Worm (Caenorhabditis elegans) whole organism, mixed stage, embryonic: Measurements from ENCODE around the gene feh-1.

ENCODE experiments used
- M03D4.4 ChIP-seq: sonication (generic microtip); optimal IDR thresholded peaks from 2 replicates; lab custom pipeline; 2017; ENCODE audit warnings: mild to moderate bottlenecking, missing genetic modification characterization, missing compliant biosample characterization
- bed-3 ChIP-seq: fragments of 200-800 bp; sonication (Bioruptor generic); optimal IDR thresholded peaks from 3 replicates; lab custom pipeline; 2018; ENCODE audit warnings: mild to moderate bottlenecking, missing genetic modification characterization, moderate library complexity, missing compliant biosample characterization
- blmp-1 ChIP-seq: fragments of 150-350 bp; optimal IDR thresholded peaks from 2 replicates; lab custom pipeline; 2014; ENCODE audit warnings: missing biosample characterization, missing genetic modification characterization
- ceh-39 ChIP-seq: fragments of 150-350 bp; optimal IDR thresholded peaks from 2 replicates; lab custom pipeline; 2014; ENCODE audit warnings: missing biosample characterization, missing genetic modification characterization
- ceh-43 ChIP-seq: fragments of 200-800 bp; sonication (Bioruptor generic); optimal IDR thresholded peaks from 2 replicates; lab custom pipeline; 2018; ENCODE audit warnings: mild to moderate bottlenecking, missing genetic modification characterization, moderate library complexity, missing compliant biosample characterization
- ceh-83 ChIP-seq: fragments of 200-800 bp; sonication (Bioruptor generic); optimal IDR thresholded peaks from 2 replicates; lab custom pipeline; 2018; ENCODE audit warnings: mild to moderate bottlenecking, missing genetic modification characterization, missing compliant biosample characterization
- ces-1 ChIP-seq: fragments of 150-350 bp; optimal IDR thresholded peaks from 2 replicates; lab custom pipeline; 2014; ENCODE audit warnings: missing biosample characterization, missing genetic modification reagents, missing genetic modification characterization
- cnd-1 ChIP-seq: fragments of 200-800 bp; sonication (Bioruptor generic); optimal IDR thresholded peaks from 2 replicates; lab custom pipeline; 2018; ENCODE audit warnings: mild to moderate bottlenecking, missing genetic modification characterization, missing compliant biosample characterization
- drap-1 ChIP-seq: fragments of 200-800 bp; sonication (Bioruptor generic); optimal IDR thresholded peaks from 3 replicates; lab custom pipeline; 2018; ENCODE audit warnings: mild to moderate bottlenecking, missing genetic modification characterization, missing compliant biosample characterization
- elt-1 ChIP-seq: sonication (generic microtip); optimal IDR thresholded peaks from 2 replicates; lab custom pipeline; 2017; ENCODE audit warnings: missing genetic modification characterization, mild to moderate bottlenecking, missing compliant biosample characterization, antibody characterized with exemption, moderate library complexity, borderline replicate concordance; ENCODE audit not compliant: insufficient read depth
- elt-3 ChIP-seq: fragments of 150-350 bp; optimal IDR thresholded peaks from 2 replicates; lab custom pipeline; 2014; ENCODE audit warnings: missing biosample characterization, missing genetic modification characterization
- flh-1 ChIP-seq: fragments of 200-800 bp; sonication (Bioruptor generic); optimal IDR thresholded peaks from 2 replicates; lab custom pipeline; 2018; ENCODE audit warnings: mild to moderate bottlenecking, missing genetic modification characterization, moderate library complexity, missing compliant biosample characterization
- hlh-1 ChIP-seq: fragments of 150-350 bp; optimal IDR thresholded peaks from 2 replicates; lab custom pipeline; 2014; ENCODE audit warnings: missing biosample characterization, missing genetic modification reagents, missing genetic modification characterization
- lin-13 ChIP-seq: fragments of 150-350 bp; optimal IDR thresholded peaks from 2 replicates; lab custom pipeline; 2014; ENCODE audit warnings: missing biosample characterization, missing genetic modification characterization
- lin-32 ChIP-seq: fragments of 200-800 bp; sonication (Bioruptor generic); optimal IDR thresholded peaks from 2 replicates; lab custom pipeline; 2018; ENCODE audit warnings: mild to moderate bottlenecking, missing genetic modification characterization, missing compliant biosample characterization
- lsy-2 ChIP-seq: fragments of 150-350 bp; optimal IDR thresholded peaks from 2 replicates; lab custom pipeline; 2014; ENCODE audit warnings: missing biosample characterization, missing genetic modification characterization
- mab-5 ChIP-seq: fragments of 150-350 bp; optimal IDR thresholded peaks from 2 replicates; lab custom pipeline; 2014; ENCODE audit warnings: missing biosample characterization, missing genetic modification characterization
- mep-1 ChIP-seq: fragments of 150-350 bp; optimal IDR thresholded peaks from 2 replicates; lab custom pipeline; 2017; ENCODE audit warnings: missing biosample characterization, missing genetic modification reagents, missing genetic modification characterization, inconsistent platforms
- mls-2 ChIP-seq: sonication (generic microtip); optimal IDR thresholded peaks from 2 replicates; lab custom pipeline; 2016; ENCODE audit warnings: mild to moderate bottlenecking, missing genetic modification characterization, moderate library complexity, missing compliant biosample characterization
- nhr-2 ChIP-seq: fragments of 150-350 bp; optimal IDR thresholded peaks from 2 replicates; lab custom pipeline; 2014; ENCODE audit warnings: missing biosample characterization, missing genetic modification characterization
- nhr-237 ChIP-seq: fragments of 150-350 bp; optimal IDR thresholded peaks from 2 replicates; lab custom pipeline; 2014; ENCODE audit warnings: missing biosample characterization, missing genetic modification characterization
- nhr-28 ChIP-seq: fragments of 150-350 bp; optimal IDR thresholded peaks from 2 replicates; lab custom pipeline; 2014; ENCODE audit warnings: missing biosample characterization, missing genetic modification characterization
- nhr-76 ChIP-seq: sonication (generic microtip); optimal IDR thresholded peaks from 2 replicates; lab custom pipeline; 2017; ENCODE audit warnings: missing biosample characterization, missing genetic modification characterization
- pha-4 ChIP-seq: fragments of 150-350 bp; optimal IDR thresholded peaks from 2 replicates; lab custom pipeline; 2018; ENCODE audit warnings: missing biosample characterization, missing genetic modification reagents, missing genetic modification characterization
- sem-2 ChIP-seq: fragments of 200-800 bp; sonication (Bioruptor generic); optimal IDR thresholded peaks from 2 replicates; lab custom pipeline; 2018; ENCODE audit warnings: mild to moderate bottlenecking, missing genetic modification characterization, missing compliant biosample characterization
- snpc-4 ChIP-seq: fragments of 150-350 bp; optimal IDR thresholded peaks from 2 replicates; lab custom pipeline; 2014; ENCODE audit warnings: missing biosample characterization, missing genetic modification characterization
- sptf-1 ChIP-seq: sonication (generic microtip); optimal IDR thresholded peaks from 2 replicates; lab custom pipeline; 2017; ENCODE audit warnings: mild to moderate bottlenecking, missing genetic modification characterization, moderate library complexity, missing compliant biosample characterization
- unc-120 ChIP-seq: sonication (generic microtip); optimal IDR thresholded peaks from 2 replicates; lab custom pipeline; 2017; ENCODE audit warnings: missing genetic modification characterization, missing compliant biosample characterization; ENCODE audit not compliant: poor library complexity, severe bottlenecking
- unc-62 ChIP-seq: fragments of 150-350 bp; optimal IDR thresholded peaks from 2 replicates; lab custom pipeline; 2014; ENCODE audit warnings: missing biosample characterization, missing genetic modification reagents, missing genetic modification characterization
- ztf-11 ChIP-seq: fragments of 150-350 bp; optimal IDR thresholded peaks from 2 replicates; lab custom pipeline; 2014; ENCODE audit warnings: missing biosample characterization, missing genetic modification characterization

feh-1 gene

ce11 chrIII:2577982-2578381 is 28.3 kb downstream of the feh-1 start:
- TF ChIP-seq mep-1 (tag; lab: Kevin White, UChicago) (no peak), flh-1 (GFP tag; lab: Kevin White, UChicago) (no peak), nhr-237 (tag; lab: Kevin White, UChicago) (no peak), unc-120 (no peak), cnd-1 (tag; lab: Kevin White, UChicago) (no peak), ceh-83 (GFP tag; lab: Kevin White, UChicago) (no peak), ceh-43 (GFP tag; lab: Kevin White, UChicago) (no peak), snpc-4 (tag; lab: Kevin White, UChicago) (no peak)

DNA sequence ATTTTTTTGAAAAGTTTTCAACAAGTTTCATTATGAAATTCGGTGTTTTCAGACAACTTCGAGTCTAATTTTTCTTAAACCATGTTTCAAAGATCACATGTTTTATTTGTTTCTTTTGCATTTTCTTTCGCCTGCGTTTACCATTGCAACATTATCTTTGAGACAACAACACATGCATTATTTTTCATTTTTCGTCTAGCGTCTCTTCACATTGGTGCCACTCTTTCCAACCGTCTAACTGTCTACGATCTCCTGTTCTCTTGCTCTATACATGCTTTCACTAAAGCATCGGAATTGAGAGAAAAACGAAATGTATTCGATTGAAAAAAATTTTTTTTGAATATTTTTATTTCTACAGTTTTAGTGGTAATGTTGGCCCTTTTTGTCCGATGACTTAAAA is 28.8 kb downstream of the feh-1 start:
- TF ChIP-seq lsy-2 (tag; lab: Kevin White, UChicago) (no peak), hlh-1 (tag; lab: Kevin White, UChicago) (peak; percentile 46), mab-5 (tag; lab: Kevin White, UChicago) (peak; percentile 22), mep-1 (tag; lab: Kevin White, UChicago) (peak; percentile 5), ces-1 (GFP tag; lab: Kevin White, UChicago) (peak; percentile 55)

- TF ChIP-seq lin-32 (GFP tag; lab: Kevin White, UChicago): no peak
- TF ChIP-seq, all 35 proteins: peak for 0
These were observed 29.3 kb downstream of the feh-1 start, which contains the start of gene Y71H2B.8 for ce11 chrIII:2578993-2579392. Gene Y71H2B.8, plus strand, starts transcription at chrIII:2579293.

- TF ChIP-seq ceh-43 (GFP tag; lab: Kevin White, UChicago) (no peak), lsy-2 (tag; lab: Kevin White, UChicago) (no peak), ceh-83 (GFP tag; lab: Kevin White, UChicago) (no peak), sem-2 (GFP tag; lab: Kevin White, UChicago) (no peak)
These were observed 36.5 kb downstream of the feh-1 start, which contains the start of gene gpa-17 for ce11 chrIII:2586193-2586592. Gene gpa-17, plus strand, starts transcription at chrIII:2586555.

DNA sequence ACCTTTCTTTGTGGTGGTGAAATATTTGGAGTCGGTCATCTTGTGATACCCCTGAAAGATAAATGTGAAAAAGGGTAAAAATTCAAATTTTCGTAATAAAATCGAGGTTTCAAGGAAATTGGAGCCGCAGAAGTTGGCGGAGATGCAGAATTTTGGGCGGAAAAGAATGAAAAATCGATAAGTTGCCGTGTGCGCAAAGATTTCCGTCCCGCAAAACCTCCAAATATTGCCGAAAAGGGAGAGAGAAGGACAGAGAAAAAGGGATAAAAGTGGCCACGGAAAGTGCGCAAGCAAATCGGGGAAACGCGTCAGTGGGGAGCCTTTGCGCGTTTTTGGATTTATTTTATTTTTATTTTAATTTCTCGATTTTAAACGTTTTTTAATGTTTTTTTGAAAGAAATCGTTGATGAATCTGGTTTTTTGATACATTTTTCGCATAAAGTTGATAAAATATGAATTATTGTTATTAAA is 47.3 kb downstream of the feh-1 start, which contains the start of gene apb-1:
Gene apb-1 (minus strand): TSS at position 51 of the 471 bp plus-strand sequence.
- TF ChIP-seq sptf-1 (tag; lab: Kevin White, UChicago) (peak; percentile 90), blmp-1 (tag; lab: Kevin White, UChicago) (no peak), hlh-1 (tag; lab: Kevin White, UChicago) (peak; percentile 10), unc-120 (peak; percentile 94), lsy-2 (tag; lab: Kevin White, UChicago) (peak; percentile 87), pha-4 (tag; lab: Kevin White, UChicago) (peak; percentile 91), elt-1 (tag; lab: Kevin White, UChicago) (no peak), M03D4.4 (peak; percentile 58), nhr-28 (tag; lab: Kevin White, UChicago) (no peak), cnd-1 (tag; lab: Kevin White, UChicago) (peak; percentile 56), flh-1 (GFP tag; lab: Kevin White, UChicago) (no peak), unc-62 (GFP tag; lab: Kevin White, UChicago) (peak; percentile 32), bed-3 (GFP tag; lab: Kevin White, UChicago) (peak; percentile 3), ztf-11 (tag; lab: Kevin White, UChicago) (peak; percentile 51), ceh-83 (GFP tag; lab: Kevin White, UChicago) (no peak), ces-1 (GFP tag; lab: Kevin White, UChicago) (peak; percentile 89), mls-2 (peak; percentile 78), lin-13 (peak; percentile 93), ceh-39 (peak; percentile 66), nhr-76 (tag; lab: Kevin White, UChicago) (no peak), mep-1 (tag; lab: Kevin White, UChicago) (peak; percentile 87), mab-5 (tag; lab: Kevin White, UChicago) (peak; percentile 64), lin-32 (GFP tag; lab: Kevin White, UChicago) (peak; percentile 5), snpc-4 (tag; lab: Kevin White, UChicago) (no peak), nhr-237 (tag; lab: Kevin White, UChicago) (peak; percentile 73)

DNA sequence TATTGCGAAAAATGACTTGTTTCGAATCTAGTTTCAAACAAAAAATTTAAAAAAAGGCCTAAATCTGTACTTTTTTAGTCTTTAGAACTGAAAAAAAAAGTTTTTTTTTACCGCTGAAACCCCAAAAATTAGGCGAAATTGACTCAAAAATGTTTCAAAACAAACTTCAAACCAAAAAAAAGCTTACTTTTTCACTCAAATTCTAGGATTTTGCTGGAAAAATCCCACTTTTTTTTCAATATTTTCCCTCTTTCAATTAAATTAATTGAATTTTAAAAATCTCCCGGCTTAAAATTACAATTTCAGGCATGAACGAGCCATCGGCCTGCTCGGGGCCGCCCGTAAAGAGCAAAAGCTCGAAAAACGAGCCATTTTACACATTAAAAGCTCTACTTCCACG is 48.0 kb downstream of the feh-1 start, which contains the start of gene mdt-19:
Gene mdt-19 (plus strand): TSS at position 301 of the 400 bp plus-strand sequence.
- TF ChIP-seq mab-5 (tag; lab: Kevin White, UChicago) (no peak), drap-1 (no peak), unc-120 (no peak), nhr-76 (tag; lab: Kevin White, UChicago) (no peak), sptf-1 (tag; lab: Kevin White, UChicago) (no peak), nhr-2 (tag; lab: Kevin White, UChicago) (no peak), nhr-28 (tag; lab: Kevin White, UChicago) (no peak), ces-1 (GFP tag; lab: Kevin White, UChicago) (no peak), mep-1 (tag; lab: Kevin White, UChicago) (no peak), flh-1 (GFP tag; lab: Kevin White, UChicago) (no peak), blmp-1 (tag; lab: Kevin White, UChicago) (no peak), elt-3 (tag; lab: Kevin White, UChicago) (no peak), lin-32 (GFP tag; lab: Kevin White, UChicago) (no peak), lsy-2 (tag; lab: Kevin White, UChicago) (no peak)
